Worm (Caenorhabditis elegans): ENCODE results near the gene C39B5.14.

- TF ChIP-seq nhr-237 (tag; optimal IDR thresholded peaks at IDR 0.05) (no peak), mab-5 (tag; optimal IDR thresholded peaks at IDR 0.05) (no peak), ztf-11 (tag; optimal IDR thresholded peaks at IDR 0.05) (no peak), ceh-39 (tag; optimal IDR thresholded peaks at IDR 0.05) (no peak), nhr-76 (tag; optimal IDR thresholded peaks at IDR 0.05) (no peak), unc-62 (GFP tag; optimal IDR thresholded peaks at IDR 0.05) (no peak), lin-13 (tag; optimal IDR thresholded peaks at IDR 0.05) (no peak), snpc-4 (tag; optimal IDR thresholded peaks at IDR 0.05) (no peak), elt-3 (tag; optimal IDR thresholded peaks at IDR 0.05) (no peak)
These were observed 41.8 kb downstream of the C39B5.14 start, which contains the start of gene fbxa-73 for ce11 chrIII:2253027-2253499.
